Worm (Caenorhabditis elegans): ENCODE data around the gene K02D10.2.

Gene K02D10.2

DNA sequence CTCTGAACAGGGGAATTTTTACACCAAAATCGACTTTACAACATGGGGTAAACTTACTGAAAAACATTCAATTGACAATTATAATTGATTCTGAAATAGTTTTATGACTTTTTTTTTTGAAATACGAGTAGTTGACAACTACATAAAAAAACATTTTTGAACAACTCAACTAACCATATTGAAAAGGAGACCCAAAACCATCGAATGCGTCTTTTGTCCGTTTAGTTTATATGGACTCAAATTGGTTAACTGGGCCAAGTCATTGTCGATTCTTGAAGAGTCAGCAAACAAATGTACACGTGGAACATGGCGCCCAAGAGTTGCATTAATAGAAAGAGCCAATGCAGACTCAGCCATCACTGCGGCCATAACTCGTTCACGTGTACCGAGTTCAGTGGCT is 4.6 kb downstream of the K02D10.2 start:
- no peak for TF ChIP-seq unc-62 (GFP tag; optimal IDR thresholded peaks at IDR 0.05)

DNA sequence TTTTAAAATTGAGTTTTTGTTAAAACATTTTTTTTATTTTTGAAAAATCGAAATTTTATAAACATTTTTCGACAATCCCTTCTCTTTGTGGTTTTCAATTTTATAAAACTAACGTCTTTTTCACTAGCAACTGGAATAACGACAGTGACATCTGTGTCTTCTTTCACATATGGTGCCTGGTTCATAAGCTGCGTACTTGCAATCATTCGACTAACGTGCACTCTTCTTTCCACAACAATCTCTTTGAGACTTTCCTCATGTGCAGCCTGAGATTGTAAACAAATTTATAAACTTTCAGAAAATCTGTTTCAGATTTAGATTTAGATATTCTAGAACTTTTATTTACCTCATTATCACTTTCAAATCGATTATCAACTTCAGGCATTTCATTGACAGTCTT is 6.0 kb downstream of the K02D10.2 start:
- no peak for TF ChIP-seq unc-62 (GFP tag; optimal IDR thresholded peaks at IDR 0.05)

DNA sequence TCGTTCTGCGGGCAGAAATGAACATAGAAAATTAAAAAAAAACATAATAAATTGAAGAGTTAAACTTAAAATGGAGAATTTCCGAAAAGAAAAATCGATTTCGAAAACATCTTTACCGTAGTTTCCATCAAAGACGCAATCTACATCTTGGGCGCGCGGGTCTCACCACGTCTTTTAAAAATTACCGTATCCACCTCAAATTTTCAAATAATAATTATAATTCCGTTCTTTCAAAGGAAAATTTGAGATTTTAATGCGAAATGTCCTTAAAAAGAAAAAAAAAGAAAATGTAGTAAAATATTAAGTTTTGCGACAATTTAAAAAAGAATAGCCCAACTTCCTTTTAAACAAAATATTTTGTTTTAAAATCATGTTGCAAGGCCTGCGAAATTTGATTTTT is 8.0 kb downstream of the K02D10.2 start:
- TF ChIP-seq unc-62 (GFP tag; optimal IDR thresholded peaks at IDR 0.05), result no peak

DNA sequence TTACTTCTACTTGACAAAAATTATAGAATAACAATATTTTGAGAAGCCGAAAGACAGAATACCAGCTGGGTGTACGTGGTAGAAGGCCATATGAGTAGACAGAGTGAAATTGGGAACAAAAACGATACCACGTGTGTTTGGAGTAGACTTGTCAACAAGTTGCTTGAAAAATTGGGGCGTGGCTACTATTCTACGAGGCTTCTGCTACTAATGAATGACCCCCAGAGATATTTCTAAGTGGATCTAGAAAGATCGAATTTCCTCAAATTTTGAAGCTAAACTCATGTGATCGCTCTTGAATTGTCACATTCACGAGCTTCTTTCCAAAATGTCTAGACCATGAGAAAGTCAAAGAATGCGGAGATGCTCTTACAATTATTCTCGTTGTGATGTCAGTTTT is 9.0 kb downstream of the K02D10.2 start:
- no peak for TF ChIP-seq unc-62 (GFP tag; optimal IDR thresholded peaks at IDR 0.05)

DNA sequence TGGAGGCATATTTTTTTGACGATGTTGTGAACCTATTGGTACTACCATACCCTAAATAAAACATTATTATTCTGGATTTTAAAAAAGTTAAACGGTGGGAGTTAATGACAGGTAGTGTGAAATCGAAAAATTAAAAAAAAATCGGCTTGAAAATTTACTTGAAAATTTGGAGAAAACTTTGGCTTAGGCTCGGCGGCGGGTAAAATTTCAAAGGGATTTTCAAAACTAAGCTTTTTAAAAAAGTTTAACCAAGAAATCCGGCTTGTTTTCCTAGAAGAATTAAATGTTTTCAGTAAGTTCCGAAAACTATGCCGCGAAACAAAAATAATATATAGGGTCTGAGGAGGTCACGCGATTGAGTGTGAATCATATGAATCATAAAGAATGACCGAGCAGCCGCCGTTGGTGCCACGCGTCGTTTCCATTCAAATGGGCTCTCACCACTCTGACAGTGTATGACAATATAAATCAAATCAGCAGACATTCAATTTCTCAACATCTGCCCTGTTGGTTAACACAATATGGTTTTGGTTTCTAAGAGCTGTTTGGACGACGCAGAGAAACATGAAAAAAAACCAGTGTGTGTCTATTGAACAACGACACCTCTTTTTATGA is 9.9 kb downstream of the K02D10.2 start, which contains the start of gene aak-1:
TSS of gene aak-1 (minus strand) at position 51 of the 615 bp plus-strand sequence.
- TF ChIP-seq unc-62 (GFP tag; optimal IDR thresholded peaks at IDR 0.05), result no peak

DNA sequence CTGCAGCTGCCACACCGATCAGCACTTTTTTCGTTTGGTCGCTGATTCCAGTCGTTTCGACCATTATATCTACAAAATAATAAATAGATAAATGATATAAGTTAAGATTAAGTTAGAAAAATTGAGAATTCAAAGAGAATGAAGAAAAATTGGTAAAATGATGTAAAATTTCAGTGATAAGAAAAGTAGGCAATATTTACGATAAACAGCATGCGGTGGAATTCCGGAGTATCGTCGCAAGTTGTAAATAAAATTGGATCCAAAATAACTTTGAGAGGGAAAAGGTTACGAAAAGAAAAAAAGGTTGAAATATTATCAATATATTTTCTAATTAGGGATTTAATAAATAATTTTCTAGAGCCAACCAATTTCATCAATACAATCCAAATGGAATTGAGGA is 16.4 kb downstream of the K02D10.2 start, which contains the start of gene tomm-70:
TSS of gene tomm-70 (minus strand) at position 69 of the 400 bp plus-strand sequence.
- no peak for TF ChIP-seq unc-62 (GFP tag; optimal IDR thresholded peaks at IDR 0.05)

DNA sequence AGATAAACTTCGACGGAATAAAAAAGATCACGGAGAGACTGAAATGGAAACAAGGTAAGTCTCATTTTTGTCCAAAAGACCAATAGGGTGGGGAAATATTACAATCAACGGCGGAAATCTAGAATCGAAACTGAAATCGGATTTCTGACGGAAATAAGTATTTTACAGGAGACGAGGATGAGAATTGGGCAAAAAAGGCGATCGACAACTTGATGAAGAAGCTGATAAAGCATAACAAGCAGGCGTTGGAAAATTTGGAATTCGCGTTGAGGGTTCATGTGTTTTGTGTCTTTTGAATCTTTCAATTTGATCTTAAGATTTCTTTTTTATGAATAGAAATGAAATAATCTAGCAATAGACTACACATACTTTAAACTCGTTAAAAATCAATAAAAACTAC is 20.5 kb downstream of the K02D10.2 start, which contains the start of gene ugtp-1:
TSS of gene ugtp-1 (minus strand) at position 101 of the 400 bp plus-strand sequence.
- no peak for TF ChIP-seq unc-62 (GFP tag; optimal IDR thresholded peaks at IDR 0.05)

DNA sequence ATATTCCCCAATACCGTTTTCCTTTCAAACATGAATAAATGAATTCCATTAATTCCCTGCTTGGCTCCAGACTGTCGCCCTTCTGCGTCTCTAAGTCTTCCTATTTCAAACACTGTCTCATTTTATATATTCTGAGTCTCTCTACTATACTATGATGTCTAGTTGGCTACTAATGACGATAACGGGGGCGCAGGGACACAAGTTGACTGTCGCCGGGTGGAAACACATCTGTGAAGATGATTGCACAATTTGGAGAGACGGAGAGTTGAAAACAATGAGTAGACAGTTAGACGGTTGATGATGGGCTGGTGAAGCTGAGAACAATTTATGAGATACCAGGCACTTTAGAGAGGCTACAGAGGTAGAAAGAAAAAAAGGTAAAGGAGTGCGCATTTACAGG is 21.6 kb downstream of the K02D10.2 start, which contains the start of gene sma-2:
TSS of gene sma-2 (plus strand) at position 194 of the 400 bp plus-strand sequence.
- no peak for TF ChIP-seq unc-62 (GFP tag; optimal IDR thresholded peaks at IDR 0.05)

DNA sequence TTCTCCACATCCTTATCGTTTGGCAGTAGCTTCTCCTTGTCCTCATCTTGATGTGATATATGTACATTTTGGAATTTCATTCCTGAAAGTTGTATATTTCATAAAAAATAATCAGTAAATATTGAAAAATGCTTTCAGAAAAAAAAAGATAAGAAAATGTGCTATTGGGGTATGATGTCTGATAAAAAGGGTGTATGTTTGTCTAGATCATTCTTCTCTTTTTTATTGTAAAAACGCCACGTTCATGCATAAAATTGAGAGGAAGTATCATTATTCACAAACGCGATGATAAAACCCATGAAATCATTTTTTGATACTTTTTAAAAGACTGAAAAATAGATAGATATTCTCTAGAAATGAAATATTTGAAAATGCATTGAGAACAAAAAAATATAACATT is 22.4 kb downstream of the K02D10.2 start:
- TF ChIP-seq unc-62 (GFP tag; optimal IDR thresholded peaks at IDR 0.05), result no peak

DNA sequence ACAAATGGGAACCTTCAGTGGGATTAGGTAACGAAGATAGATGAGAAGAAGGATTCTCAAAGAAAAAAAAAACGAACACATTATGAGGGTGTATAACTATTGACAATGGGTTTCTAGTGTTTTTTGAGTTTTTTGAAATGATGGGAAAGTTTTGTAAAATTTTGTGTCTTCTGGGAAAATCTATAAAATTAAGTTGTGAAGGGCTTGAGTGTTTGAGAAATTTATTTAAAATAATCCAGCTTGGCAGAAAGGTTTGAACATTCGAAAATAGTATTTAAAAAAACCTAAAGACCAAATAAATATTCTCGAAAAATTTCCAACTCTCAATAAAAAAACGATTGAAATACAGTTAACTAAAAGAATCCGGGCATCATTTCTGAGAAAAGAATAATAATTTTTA is 25.8 kb downstream of the K02D10.2 start:
- TF ChIP-seq unc-62 (GFP tag; optimal IDR thresholded peaks at IDR 0.05), result no peak

DNA sequence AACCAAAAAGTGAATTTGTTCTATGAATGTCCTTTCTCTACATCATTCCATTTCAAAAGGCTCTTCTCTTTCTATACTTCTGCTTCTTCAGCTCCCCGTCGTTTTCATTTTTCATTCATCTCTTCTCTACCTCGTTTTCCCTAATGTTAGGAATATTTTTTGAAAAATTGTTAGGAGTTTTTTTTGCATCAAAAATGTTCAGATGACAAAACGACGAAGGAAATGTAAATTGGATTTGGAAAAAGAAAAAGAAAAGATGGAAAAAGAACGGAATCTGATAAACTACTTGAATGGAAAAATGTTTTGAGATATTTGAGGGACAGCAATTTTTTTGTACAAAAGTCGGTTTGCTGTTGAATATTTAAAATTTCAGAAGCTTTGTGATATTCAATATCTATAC is 26.3 kb downstream of the K02D10.2 start:
- no peak for TF ChIP-seq unc-62 (GFP tag; optimal IDR thresholded peaks at IDR 0.05)

DNA sequence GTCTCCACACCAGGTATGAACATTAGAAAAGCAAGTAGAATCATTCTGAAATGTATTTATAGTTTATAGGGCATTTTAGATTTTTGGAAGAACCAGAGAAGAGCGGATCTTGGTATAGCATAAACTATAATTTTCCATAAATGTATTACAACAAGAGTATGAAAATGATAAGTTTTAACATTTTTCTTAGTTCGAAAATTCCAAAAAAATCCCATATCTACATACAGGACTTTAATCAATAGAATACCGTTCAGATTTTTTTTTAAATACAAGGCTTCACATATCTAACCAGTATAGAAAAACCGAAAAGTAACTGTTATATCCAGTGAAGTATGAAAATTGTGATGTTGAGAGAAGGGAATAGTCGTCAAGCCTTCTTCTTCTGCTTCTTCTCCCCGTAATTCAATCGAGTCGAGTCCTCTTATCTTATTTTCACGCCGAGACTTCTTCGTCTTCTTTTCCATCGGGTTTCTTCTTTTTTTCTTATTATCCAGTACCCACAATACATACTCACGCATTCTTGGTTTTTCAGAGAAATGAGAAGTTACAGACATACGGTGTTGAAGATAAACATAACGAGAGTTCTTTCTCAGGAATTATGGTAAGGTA is 27.2 kb downstream of the K02D10.2 start, which contains the start of gene ZK370.6:
TSS of gene ZK370.6 (minus strand) at position 51 of the 609 bp plus-strand sequence.
- no peak for TF ChIP-seq unc-62 (GFP tag; optimal IDR thresholded peaks at IDR 0.05)

DNA sequence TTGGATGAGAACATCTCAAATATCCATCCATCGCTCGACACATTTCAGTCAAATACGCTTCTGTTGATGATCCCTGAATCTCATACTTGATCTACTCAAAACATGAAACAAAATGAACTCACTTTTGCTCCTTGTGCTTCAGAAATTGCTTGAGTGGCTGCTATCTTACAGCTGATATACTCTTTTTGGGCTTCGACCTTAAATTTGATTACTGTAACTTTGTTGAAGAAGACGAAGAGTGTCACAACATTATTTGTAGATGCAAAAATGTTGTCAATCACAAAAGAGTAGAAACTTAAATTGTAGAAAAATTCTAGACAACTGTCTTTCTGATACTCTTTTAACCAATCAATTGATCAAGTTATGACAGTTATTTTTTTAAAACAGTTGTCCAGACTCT is 28.5 kb downstream of the K02D10.2 start:
- no peak for TF ChIP-seq unc-62 (GFP tag; optimal IDR thresholded peaks at IDR 0.05)

DNA sequence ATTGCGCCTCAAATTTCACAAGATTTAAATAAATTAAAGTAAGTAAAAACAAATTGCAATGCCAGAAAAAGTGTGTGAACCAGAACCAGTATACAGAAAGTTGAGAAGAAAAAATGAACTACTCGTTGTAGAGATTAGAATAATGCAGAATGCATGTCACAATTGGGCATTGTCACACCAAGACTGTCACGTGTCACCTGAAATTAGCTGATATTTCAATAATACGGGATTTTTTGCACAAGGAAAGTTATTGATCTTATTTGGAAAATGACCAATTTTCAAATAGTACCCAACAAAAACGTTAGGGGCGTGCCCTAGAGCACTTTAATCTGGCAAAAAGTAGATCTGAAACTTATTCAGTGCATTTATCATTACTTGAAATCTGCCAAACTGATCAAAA is 29.1 kb downstream of the K02D10.2 start:
- no peak for TF ChIP-seq unc-62 (GFP tag; optimal IDR thresholded peaks at IDR 0.05)

DNA sequence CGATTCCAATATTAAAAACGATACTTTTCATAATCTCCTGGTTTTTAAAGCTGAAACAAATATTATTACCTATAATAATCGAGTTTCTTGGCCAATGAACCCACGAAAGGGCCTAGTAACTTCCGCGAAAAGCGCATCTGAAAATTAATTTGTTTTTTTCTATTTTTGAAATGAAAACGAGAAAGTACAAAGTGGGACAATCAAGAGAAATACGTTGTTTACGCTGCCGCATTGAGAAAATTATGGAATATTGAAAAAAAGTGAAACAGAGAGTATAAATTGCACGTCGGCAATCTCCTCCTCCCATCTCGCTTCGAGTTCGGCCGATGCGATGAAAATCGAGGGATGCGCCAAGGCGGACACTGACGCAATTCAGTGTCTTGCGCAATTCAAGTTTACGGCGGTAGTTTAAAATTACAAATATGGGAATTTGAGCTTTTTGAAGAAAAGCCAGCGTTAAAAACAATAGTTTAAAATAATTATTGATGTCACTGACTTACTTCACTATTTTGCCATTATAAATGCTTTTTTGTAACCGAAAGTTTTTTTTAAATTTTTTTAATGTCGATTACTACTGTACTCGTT is 29.7 kb downstream of the K02D10.2 start, which contains the start of gene pdhk-2:
TSS of gene pdhk-2 (minus strand) at position 137 of the 585 bp plus-strand sequence.
- TF ChIP-seq unc-62 (GFP tag; optimal IDR thresholded peaks at IDR 0.05), result no peak

DNA sequence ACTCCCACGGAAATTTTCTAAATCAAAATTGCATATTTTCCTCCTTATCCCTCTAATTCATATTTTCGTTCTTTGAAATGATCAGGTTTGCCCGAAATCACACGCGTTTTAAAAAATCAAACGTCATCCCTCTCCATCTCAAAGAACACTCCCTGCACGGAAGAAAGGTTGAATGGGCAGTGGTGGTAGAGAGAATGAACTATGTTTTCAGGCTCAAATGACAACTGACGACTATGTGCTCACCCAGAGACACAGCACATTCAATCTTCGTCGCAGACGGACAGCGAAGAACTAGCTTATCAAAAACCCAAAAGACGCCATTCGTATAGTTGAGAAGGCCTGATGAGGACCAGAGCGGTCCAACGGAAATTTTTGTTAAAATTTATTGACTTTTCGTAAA is 31.3 kb downstream of the K02D10.2 start:
- no peak for TF ChIP-seq unc-62 (GFP tag; optimal IDR thresholded peaks at IDR 0.05)

DNA sequence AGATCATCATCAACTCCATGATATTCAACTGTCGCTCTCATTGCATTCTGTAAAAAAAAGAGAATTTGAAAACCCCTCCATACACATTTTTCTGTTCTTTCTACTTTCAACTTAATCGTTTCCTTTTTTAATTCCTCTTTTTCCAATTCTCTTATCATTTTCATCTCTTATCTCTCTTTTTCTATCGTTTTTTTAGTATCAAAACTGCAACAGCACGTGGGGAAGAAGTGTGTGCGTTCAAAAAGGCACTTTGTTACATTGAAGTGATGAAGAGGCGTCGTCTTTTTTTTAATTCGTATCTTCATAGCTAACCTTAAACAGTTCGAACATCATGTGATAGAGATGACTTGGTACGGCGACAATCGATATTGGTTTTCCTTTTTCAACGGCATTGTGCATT is 31.9 kb downstream of the K02D10.2 start:
- no peak for TF ChIP-seq unc-62 (GFP tag; optimal IDR thresholded peaks at IDR 0.05)

Data from whole organism, dauer.